Fruit fly (Drosophila melanogaster): ENCODE measurements around the gene CG46523.

Gene CG46523

dm6 chr3L:1968401-1968800 is 29.5 kb upstream of the CG46523 start:
- TF ChIP-seq kay (GFP tag; ENCODE audit: borderline replicate concordance) (peak; percentile 91), CG11617 (GFP tag; optimal IDR thresholded peaks at IDR 0.05) (no peak)

DNA sequence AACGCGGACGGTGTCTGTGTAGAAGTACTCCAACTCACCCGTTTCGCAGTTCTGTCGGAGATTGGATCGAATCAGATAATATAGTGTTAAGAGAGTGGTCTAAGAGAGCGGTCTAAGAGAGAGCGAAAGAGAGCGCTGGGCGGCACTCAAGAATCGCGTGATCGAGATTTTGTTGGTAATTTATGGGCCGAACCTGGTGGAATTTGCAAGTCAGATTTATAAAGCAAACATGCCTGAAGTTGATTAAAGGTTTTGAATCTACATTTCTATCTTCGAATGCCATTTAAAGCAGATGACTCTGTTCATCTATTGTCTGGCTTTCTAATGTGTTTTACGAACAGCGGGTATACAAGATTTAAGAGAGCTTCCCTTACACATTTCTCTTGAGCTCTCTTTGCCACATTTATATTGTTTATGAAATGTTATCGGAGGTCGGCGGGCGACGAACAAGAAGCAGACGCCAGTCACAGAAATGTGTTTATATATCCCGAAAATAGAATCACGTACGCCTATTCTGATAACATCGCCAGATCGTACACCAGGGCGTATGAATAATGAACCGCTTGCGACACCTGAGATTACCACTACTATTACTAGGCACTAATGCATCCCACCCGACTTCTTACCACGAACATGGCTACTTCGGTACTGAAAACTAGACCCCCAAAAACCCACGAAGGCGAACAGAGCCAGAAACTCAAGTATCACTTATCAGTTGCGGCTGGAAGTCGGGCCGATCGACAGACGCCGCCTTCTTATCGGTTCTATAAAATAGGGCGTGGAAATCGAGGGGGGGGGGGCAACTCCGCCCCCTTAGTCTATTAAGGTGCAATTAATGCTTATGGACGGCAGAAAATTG is 28.8 kb upstream of the CG46523 start:
- TF ChIP-seq bab1 (GFP tag; optimal IDR thresholded peaks at IDR 0.05) (peak; percentile 59), cic (GFP tag; optimal IDR thresholded peaks at IDR 0.05) (peak; percentile 72), Hr96 (GFP tag; optimal IDR thresholded peaks at IDR 0.05) (no peak), CG5204 (GFP tag; optimal IDR thresholded peaks at IDR 0.05) (no peak), CG7045 (GFP tag; optimal IDR thresholded peaks at IDR 0.05) (peak; percentile 41), cnc (optimal IDR thresholded peaks at IDR 0.05) (peak in 1 of 2 experiments; percentile 58), ovo (GFP tag; optimal IDR thresholded peaks at IDR 0.05) (peak; percentile 15), CG14711 (tag; optimal IDR thresholded peaks at IDR 0.05) (no peak), kay (GFP tag; ENCODE audit: borderline replicate concordance) (no peak), Mnt (GFP tag; optimal IDR thresholded peaks at IDR 0.05) (peak; percentile 73), pad (GFP tag; optimal IDR thresholded peaks at IDR 0.05) (peak; percentile 28), CG33017 (tag; optimal IDR thresholded peaks at IDR 0.05) (peak; percentile 60), CG12768 (GFP tag; optimal IDR thresholded peaks at IDR 0.05) (peak; percentile 47), Clk (GFP tag; optimal IDR thresholded peaks at IDR 0.05) (peak; percentile 49), tj (GFP tag; optimal IDR thresholded peaks at IDR 0.05) (peak; percentile 28), CG1620 (GFP tag; optimal IDR thresholded peaks at IDR 0.05) (peak; percentile 17), CG11617 (GFP tag; optimal IDR thresholded peaks at IDR 0.05) (no peak), CG7101 (tag; optimal IDR thresholded peaks at IDR 0.05) (peak; percentile 63), Crg-1 (GFP tag; optimal IDR thresholded peaks at IDR 0.05) (peak; percentile 15), toe (GFP tag; optimal IDR thresholded peaks at IDR 0.05) (no peak)

- no peak for TF ChIP-seq CG5204 (GFP tag; optimal IDR thresholded peaks at IDR 0.05)
- TF ChIP-seq Clk (GFP tag; optimal IDR thresholded peaks at IDR 0.05): no peak
- TF ChIP-seq CG11617 (GFP tag; optimal IDR thresholded peaks at IDR 0.05): no peak
- TF ChIP-seq cic (GFP tag; optimal IDR thresholded peaks at IDR 0.05): peak; percentile 29
Measured at dm6 chr3L:1964599-1965143, 25.8 kb upstream of the CG46523 start.

- TF ChIP-seq ovo (GFP tag; optimal IDR thresholded peaks at IDR 0.05): no peak
- TF ChIP-seq CG5204 (GFP tag; optimal IDR thresholded peaks at IDR 0.05): no peak
- TF ChIP-seq CG12768 (GFP tag; optimal IDR thresholded peaks at IDR 0.05): no peak
- no peak for TF ChIP-seq Hr96 (GFP tag; optimal IDR thresholded peaks at IDR 0.05)
- TF ChIP-seq CG11617 (GFP tag; optimal IDR thresholded peaks at IDR 0.05): peak; percentile 41
- no peak for TF ChIP-seq cic (GFP tag; optimal IDR thresholded peaks at IDR 0.05)
- peak; percentile 59 for TF ChIP-seq tj (GFP tag; optimal IDR thresholded peaks at IDR 0.05)
- TF ChIP-seq CG7101 (tag; optimal IDR thresholded peaks at IDR 0.05): no peak
- TF ChIP-seq Mnt (GFP tag; optimal IDR thresholded peaks at IDR 0.05): peak; percentile 18
- peak; percentile 33 for TF ChIP-seq bab1 (GFP tag; optimal IDR thresholded peaks at IDR 0.05)
- no peak for TF ChIP-seq pad (GFP tag; optimal IDR thresholded peaks at IDR 0.05)
- TF ChIP-seq toe (GFP tag; optimal IDR thresholded peaks at IDR 0.05): no peak
- peak; percentile 10 for TF ChIP-seq CG14711 (tag; optimal IDR thresholded peaks at IDR 0.05)
Measured at dm6 chr3L:1964099-1964498, 25.2 kb upstream of the CG46523 start, which contains the start of gene mv. Gene mv (minus strand): TSS chr3L:1964178.

DNA sequence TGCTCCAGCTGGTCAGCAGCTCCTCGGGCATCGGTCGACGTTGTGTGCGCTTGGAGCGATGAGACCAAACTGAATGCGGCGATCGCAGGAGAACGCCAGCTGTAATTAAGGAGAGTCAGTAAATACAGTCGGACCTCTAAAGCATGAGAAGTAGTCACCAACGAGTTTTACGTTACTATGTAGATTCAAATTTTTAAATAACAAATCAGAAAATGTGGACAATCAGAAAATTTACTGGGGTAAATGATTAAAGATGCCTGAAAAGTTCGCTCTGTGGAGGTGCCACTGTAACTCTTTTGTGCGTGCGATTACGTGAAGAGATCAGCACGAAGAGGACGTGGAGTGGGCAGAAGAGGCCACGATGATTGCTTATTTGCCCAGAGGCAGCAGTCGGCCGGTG is 24.1 kb upstream of the CG46523 start, which contains the start of gene SCOT:
Gene SCOT, plus strand, starts transcription at position 180 of the 400 bp plus-strand sequence.
- TF ChIP-seq kay (GFP tag; ENCODE audit: borderline replicate concordance) (no peak), cic (GFP tag; optimal IDR thresholded peaks at IDR 0.05) (no peak), Clk (GFP tag; optimal IDR thresholded peaks at IDR 0.05) (no peak), CG5204 (GFP tag; optimal IDR thresholded peaks at IDR 0.05) (no peak)

DNA sequence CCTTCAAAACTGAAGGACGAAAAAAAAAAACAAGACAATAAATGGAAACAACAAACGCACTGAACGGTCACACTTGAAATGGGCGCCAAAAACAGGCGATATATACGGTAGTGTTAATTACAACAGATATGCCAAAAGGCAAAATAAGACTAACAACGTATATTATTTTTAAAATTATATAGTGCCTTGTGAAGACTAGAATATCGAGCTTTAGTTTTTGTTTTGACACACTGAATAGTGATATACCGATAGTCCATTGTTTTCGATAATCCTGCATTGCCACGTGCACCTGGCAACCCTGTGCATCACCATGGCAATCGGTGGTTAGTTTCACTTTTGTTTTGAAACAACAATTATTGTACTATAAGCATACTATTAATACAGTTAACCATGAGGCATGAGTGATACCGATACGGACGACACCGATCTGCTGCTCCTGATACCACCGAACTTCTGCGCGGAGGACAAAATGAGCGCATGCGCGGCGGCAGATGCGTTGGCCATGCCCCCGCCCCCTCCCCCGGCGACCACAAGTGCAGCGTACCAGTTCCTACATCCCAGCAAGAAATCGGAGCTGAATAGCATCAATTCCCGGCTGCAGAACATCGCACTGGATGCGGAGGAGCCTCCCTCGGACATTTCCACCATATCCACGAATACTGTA is 8.7 kb upstream of the CG46523 start, which contains the start of the genes mu2 and Cnb:
Gene mu2, minus strand, starts transcription at position 13 of the 664 bp plus-strand sequence.
Gene Cnb, plus strand, starts transcription at position 103 of the 664 bp plus-strand sequence.
- peak; percentile 94 for TF ChIP-seq CG14711 (tag; optimal IDR thresholded peaks at IDR 0.05)
- TF ChIP-seq ovo (GFP tag; optimal IDR thresholded peaks at IDR 0.05): no peak
- peak; percentile 37 for TF ChIP-seq Mnt (GFP tag; optimal IDR thresholded peaks at IDR 0.05)
- TF ChIP-seq Hr96 (GFP tag; optimal IDR thresholded peaks at IDR 0.05): peak; percentile 57
- TF ChIP-seq bab1 (GFP tag; optimal IDR thresholded peaks at IDR 0.05): peak; percentile 32
- no peak for TF ChIP-seq Crg-1 (GFP tag; optimal IDR thresholded peaks at IDR 0.05)
- no peak for TF ChIP-seq kay (GFP tag; ENCODE audit: borderline replicate concordance)
- peak; percentile 71 for TF ChIP-seq toe (GFP tag; optimal IDR thresholded peaks at IDR 0.05)
- TF ChIP-seq cnc (optimal IDR thresholded peaks at IDR 0.05): no peak
- peak; percentile 47 for TF ChIP-seq CG12768 (GFP tag; optimal IDR thresholded peaks at IDR 0.05)
- TF ChIP-seq CG1620 (GFP tag; optimal IDR thresholded peaks at IDR 0.05): peak; percentile 9
- no peak for TF ChIP-seq cic (GFP tag; optimal IDR thresholded peaks at IDR 0.05)
- TF ChIP-seq CG7101 (tag; optimal IDR thresholded peaks at IDR 0.05): peak; percentile 2
- TF ChIP-seq pad (GFP tag; optimal IDR thresholded peaks at IDR 0.05): no peak
- TF ChIP-seq Clk (GFP tag; optimal IDR thresholded peaks at IDR 0.05): no peak
- TF ChIP-seq CG5204 (GFP tag; optimal IDR thresholded peaks at IDR 0.05): peak; percentile 54
- TF ChIP-seq CG7045 (GFP tag; optimal IDR thresholded peaks at IDR 0.05): peak; percentile 25
- peak; percentile 16 for TF ChIP-seq CG11617 (GFP tag; optimal IDR thresholded peaks at IDR 0.05)
- TF ChIP-seq CG33017 (tag; optimal IDR thresholded peaks at IDR 0.05): no peak
- TF ChIP-seq tj (GFP tag; optimal IDR thresholded peaks at IDR 0.05): no peak
